Fruit fly (Drosophila melanogaster): Measurements from ENCODE around the gene CG14983.
A peak's percentile ranks its signal among the peaks of the same experiment; 100 is the strongest.

CG14983 gene

DNA sequence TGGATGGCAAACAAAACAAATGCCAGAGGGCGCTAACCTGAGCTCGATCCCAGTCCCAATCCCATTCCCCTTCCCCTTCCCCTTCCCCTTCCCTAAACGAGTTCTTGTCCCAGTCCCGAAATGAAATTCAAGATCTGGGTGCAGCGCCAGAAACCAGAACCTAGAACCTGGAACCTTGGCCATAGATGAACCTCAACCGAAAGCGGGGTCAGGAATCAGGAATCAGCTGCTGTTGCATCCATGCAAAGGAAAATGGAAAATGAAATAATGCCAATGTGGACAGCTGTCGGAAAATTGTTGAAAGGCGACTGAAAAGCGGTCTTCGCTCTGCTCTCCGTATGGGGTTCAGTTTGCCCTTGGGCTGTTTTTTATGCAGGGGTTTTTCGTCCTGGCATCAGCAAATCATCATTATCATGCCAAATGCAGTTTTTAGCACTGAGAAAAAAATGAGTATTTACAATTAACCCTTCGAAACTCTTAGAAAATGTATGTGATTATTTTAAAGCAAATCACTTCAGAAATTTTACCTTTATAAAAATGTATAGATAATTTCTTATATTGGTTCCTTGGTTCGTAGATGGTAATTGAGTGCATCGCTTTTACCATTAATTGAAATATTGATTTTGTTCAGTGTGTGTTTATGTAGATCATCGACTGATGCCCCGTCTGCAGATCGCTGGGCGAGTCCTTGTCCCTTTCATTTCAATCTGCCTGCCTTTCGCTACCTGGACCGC lies 28.7 kb upstream of the CG14983 start (continued):
- TF ChIP-seq tin (GFP tag; optimal IDR thresholded peaks at IDR 0.05), result peak; percentile 23
- TF ChIP-seq danr (GFP tag; IDR thresholded peaks at IDR 0.05), result no peak
- no peak for TF ChIP-seq CG8944 (GFP tag; optimal IDR thresholded peaks at IDR 0.05)
- TF ChIP-seq Poxn (GFP tag; IDR thresholded peaks at IDR 0.05), result no peak
- no peak for TF ChIP-seq Mad (GFP tag; optimal IDR thresholded peaks at IDR 0.05)
- peak; percentile 90 for TF ChIP-seq zen (tag; optimal IDR thresholded peaks at IDR 0.05)
- TF ChIP-seq zf30C (GFP tag; optimal IDR thresholded peaks at IDR 0.05), result peak; percentile 93
- peak; percentile 2 for TF ChIP-seq twi (tag; optimal IDR thresholded peaks at IDR 0.05)
- no peak for TF ChIP-seq nau (GFP tag; optimal IDR thresholded peaks at IDR 0.05)
- peak; percentile 67 for TF ChIP-seq CG4404 (GFP tag; IDR thresholded peaks at IDR 0.05)
- peak; percentile 54; the same call in 2 of the 3 replicates for TF ChIP-seq CG17361 (GFP tag; IDR thresholded peaks at IDR 0.05)
- TF ChIP-seq phol (tag; optimal IDR thresholded peaks at IDR 0.05), result peak; percentile 60
- no peak for TF ChIP-seq CG14050 (GFP tag; IDR thresholded peaks at IDR 0.05)
- TF ChIP-seq sna (GFP tag; IDR thresholded peaks at IDR 0.05; ENCODE audit: partially characterized antibody), result no peak
- TF ChIP-seq ac (GFP tag; optimal IDR thresholded peaks at IDR 0.05), result peak; percentile 40
- peak; percentile 5 for TF ChIP-seq CG1602 (GFP tag; optimal IDR thresholded peaks at IDR 0.05)
- TF ChIP-seq CG12659 (GFP tag; optimal IDR thresholded peaks at IDR 0.05), result no peak
- TF ChIP-seq Bdp1 (GFP tag; optimal IDR thresholded peaks at IDR 0.05), result no peak
- peak; percentile 71 for TF ChIP-seq crol (GFP tag; IDR thresholded peaks at IDR 0.05)
- TF ChIP-seq h (optimal IDR thresholded peaks at IDR 0.05), result no peak
- TF ChIP-seq dm (GFP tag; optimal IDR thresholded peaks at IDR 0.05), result no peak
- TF ChIP-seq CG15514 (GFP tag; optimal IDR thresholded peaks at IDR 0.05), result no peak
- TF ChIP-seq Myb (GFP tag; optimal IDR thresholded peaks at IDR 0.05), result no peak
- no peak for TF ChIP-seq insv (GFP tag; optimal IDR thresholded peaks at IDR 0.05)
- no peak for TF ChIP-seq hbn (GFP tag; IDR thresholded peaks at IDR 0.05; ENCODE audit: partially characterized antibody)
- peak; percentile 40 for TF ChIP-seq Blimp-1 (GFP tag; optimal IDR thresholded peaks at IDR 0.05)
- TF ChIP-seq sc (optimal IDR thresholded peaks at IDR 0.05), result no peak
- peak; percentile 22 for TF ChIP-seq sc (GFP tag; optimal IDR thresholded peaks at IDR 0.05)
- TF ChIP-seq Dek (tag; optimal IDR thresholded peaks at IDR 0.05), result no peak
- TF ChIP-seq CG17912 (GFP tag; optimal IDR thresholded peaks at IDR 0.05), result no peak
- TF ChIP-seq CG12744 (GFP tag; optimal IDR thresholded peaks at IDR 0.05), result no peak
- no peak for TF ChIP-seq bigmax (GFP tag; optimal IDR thresholded peaks at IDR 0.05)
- TF ChIP-seq sens (GFP tag), result peak; percentile 85
- TF ChIP-seq cwo (GFP tag; optimal IDR thresholded peaks at IDR 0.05), result no peak
- no peak for TF ChIP-seq repo (GFP tag; optimal IDR thresholded peaks at IDR 0.05)
- TF ChIP-seq CG16813 (GFP tag; IDR thresholded peaks at IDR 0.05; ENCODE audit: partially characterized antibody), result no peak
- no peak for TF ChIP-seq lilli (GFP tag; optimal IDR thresholded peaks at IDR 0.05)
- TF ChIP-seq CG16863 (GFP tag; optimal IDR thresholded peaks at IDR 0.05), result no peak
- TF ChIP-seq CG13624 (GFP tag; optimal IDR thresholded peaks at IDR 0.05), result no peak
- no peak for TF ChIP-seq trh (GFP tag; optimal IDR thresholded peaks at IDR 0.05)
- TF ChIP-seq CG1529 (GFP tag; optimal IDR thresholded peaks at IDR 0.05), result peak; percentile 33
- no peak for TF ChIP-seq salm (tag; optimal IDR thresholded peaks at IDR 0.05)
- no peak for TF ChIP-seq Dll (GFP tag; IDR thresholded peaks at IDR 0.05; ENCODE audit: partially characterized antibody)
- TF ChIP-seq peb (GFP tag; IDR thresholded peaks at IDR 0.05), result no peak
- peak in 1 of 2 experiments; percentile 56 for TF ChIP-seq chif (GFP tag; optimal IDR thresholded peaks at IDR 0.05)
- no peak for TF ChIP-seq CG9932 (GFP tag; IDR thresholded peaks at IDR 0.05)
- TF ChIP-seq pho (GFP tag; optimal IDR thresholded peaks at IDR 0.05), result no peak
- no peak for TF ChIP-seq ttk (GFP tag; IDR thresholded peaks at IDR 0.05)
- peak; percentile 90 for TF ChIP-seq pros (GFP tag; optimal IDR thresholded peaks at IDR 0.05)
- TF ChIP-seq Stat92E (GFP tag; optimal IDR thresholded peaks at IDR 0.05), result no peak
- no peak for TF ChIP-seq hth (optimal IDR thresholded peaks at IDR 0.05)
